1 fruit fly cellular context compared by ENCODE assay signal in genomic region chrX:7096495-7096995, dm6.
TF ChIP-seq lines count a peak whose summit lies in the region.

No protein-coding gene starts in this region.

TF ChIP-seq in whole organism, embryonic, 481 proteins besides CTCF, POLR2A, EP300 and RAD21 (continued from another document and continues in another):
- TF ChIP-seq CG30020 (tag; optimal IDR thresholded peaks at IDR 0.05; lab: Kevin White, UChicago) (peak; percentile 60), CG17385 (GFP tag; optimal IDR thresholded peaks at IDR 0.05; lab: Kevin White, UChicago) (peak; percentile 85), Ptx1 (GFP tag; IDR thresholded peaks at IDR 0.05; lab: Robert Waterston, UW) (peak; percentile 78), Dad (GFP tag; optimal IDR thresholded peaks at IDR 0.05; lab: Kevin White, UChicago) (peak; percentile 41), eyg (GFP tag; optimal IDR thresholded peaks at IDR 0.05; lab: Kevin White, UChicago) (peak; percentile 58), Asciz (GFP tag; optimal IDR thresholded peaks at IDR 0.05; lab: Kevin White, UChicago) (peak; percentile 75), CG3847 (GFP tag; IDR thresholded peaks at IDR 0.05; lab: Robert Waterston, UW) (peak; percentile 61), sug (tag; optimal IDR thresholded peaks at IDR 0.05; lab: Kevin White, UChicago) (peak; percentile 80), CG6689 (GFP tag; IDR thresholded peaks at IDR 0.05; lab: Robert Waterston, UW) (peak; percentile 79), Pdp1 (GFP tag; optimal IDR thresholded peaks at IDR 0.05; lab: Kevin White, UChicago) (peak; percentile 49 to 81), hth (optimal IDR thresholded peaks at IDR 0.05; lab: Kevin White, UChicago) (no peak), CG11093 (GFP tag; IDR thresholded peaks at IDR 0.05; lab: Robert Waterston, UW) (peak; percentile 71; the same call in 2 of the 3 replicates), abd-A (tag; optimal IDR thresholded peaks at IDR 0.05; lab: Kevin White, UChicago) (peak; percentile 3), CG2129 (GFP tag; IDR thresholded peaks at IDR 0.05; lab: Robert Waterston, UW; ENCODE audit: partially characterized antibody) (no peak), repo (GFP tag; optimal IDR thresholded peaks at IDR 0.05; lab: Kevin White, UChicago) (peak; percentile 43), scrt (GFP tag; optimal IDR thresholded peaks at IDR 0.05; lab: Kevin White, UChicago) (peak; percentile 65), GATAe (GFP tag; conservative IDR thresholded peaks at IDR 0.05; lab: Robert Waterston, UW) (no peak), CG3838 (GFP tag; optimal IDR thresholded peaks at IDR 0.05; lab: Kevin White, UChicago) (peak; percentile 54), CG6272 (GFP tag; IDR thresholded peaks at IDR 0.05; lab: Robert Waterston, UW) (0 out of 2 replicates have a peak, but pooled peaks have one; percentile 51), CG1233 (GFP tag; optimal IDR thresholded peaks at IDR 0.05; lab: Kevin White, UChicago) (peak; percentile 79), z (GFP tag; IDR thresholded peaks at IDR 0.05; lab: Robert Waterston, UW) (no peak; the same call in 2 of the 3 replicates), CG8388 (GFP tag; optimal IDR thresholded peaks at IDR 0.05; lab: Kevin White, UChicago) (peak; percentile 80), tap (tag; optimal IDR thresholded peaks at IDR 0.05; lab: Kevin White, UChicago) (peak; percentile 84), gce (GFP tag; IDR thresholded peaks at IDR 0.05; lab: Robert Waterston, UW) (0 out of 3 replicates have a peak, but pooled peaks have one; percentile 27), CG3407 (GFP tag; optimal IDR thresholded peaks at IDR 0.05; lab: Kevin White, UChicago) (peak; percentile 67), Mrtf (GFP tag; IDR thresholded peaks at IDR 0.05; lab: Robert Waterston, UW) (peak; percentile 71; the same call in 2 of the 3 replicates), pros (GFP tag; optimal IDR thresholded peaks at IDR 0.05; lab: Kevin White, UChicago) (no peak), grn (GFP tag; optimal IDR thresholded peaks at IDR 0.05; lab: Kevin White, UChicago) (peak; percentile 12), CG12769 (tag; optimal IDR thresholded peaks at IDR 0.05; lab: Kevin White, UChicago) (peak; percentile 94), CG12744 (GFP tag; optimal IDR thresholded peaks at IDR 0.05; lab: Kevin White, UChicago) (peak; percentile 47), dmrt99B (tag; optimal IDR thresholded peaks at IDR 0.05; lab: Kevin White, UChicago) (peak; percentile 89), Nf-YA (GFP tag; IDR thresholded peaks at IDR 0.05; lab: Robert Waterston, UW) (peak; percentile 63), Eip74EF (GFP tag; optimal IDR thresholded peaks at IDR 0.05; lab: Kevin White, UChicago) (peak in 1 of 2 experiments; percentile 49), CG11398 (GFP tag; optimal IDR thresholded peaks at IDR 0.05; lab: Kevin White, UChicago) (peak; percentile 65), CG10274 (GFP tag; optimal IDR thresholded peaks at IDR 0.05; lab: Kevin White, UChicago) (peak; percentile 76), Aef1 (GFP tag; IDR thresholded peaks at IDR 0.05; lab: Robert Waterston, UW) (peak; percentile 67; the same call in 2 of the 3 replicates), CG6813 (GFP tag; optimal IDR thresholded peaks at IDR 0.05; lab: Kevin White, UChicago) (peak; percentile 88), NC2α (GFP tag; optimal IDR thresholded peaks at IDR 0.05; lab: Kevin White, UChicago) (no peak), CG17359 (tag; optimal IDR thresholded peaks at IDR 0.05; lab: Kevin White, UChicago) (peak; percentile 76), CoRest (tag; optimal IDR thresholded peaks at IDR 0.05; lab: Kevin White, UChicago) (peak; percentile 89), CG6175 (GFP tag; IDR thresholded peaks at IDR 0.05; lab: Robert Waterston, UW) (peak; percentile 40; the same call in 1 of the 3 replicates), inv (GFP tag; IDR thresholded peaks at IDR 0.05; lab: Robert Waterston, UW; ENCODE audit: partially characterized antibody) (no peak), BtbVII (GFP tag; optimal IDR thresholded peaks at IDR 0.05; lab: Kevin White, UChicago) (peak; percentile 86), zf30C (GFP tag; optimal IDR thresholded peaks at IDR 0.05; lab: Kevin White, UChicago) (no peak), Dp (GFP tag; optimal IDR thresholded peaks at IDR 0.05; lab: Kevin White, UChicago) (no peak), CG2678 (tag; optimal IDR thresholded peaks at IDR 0.05; lab: Kevin White, UChicago) (peak; percentile 93), caup (GFP tag; optimal IDR thresholded peaks at IDR 0.05; lab: Kevin White, UChicago; ENCODE audit: severe bottlenecking) (peak; percentile 82), CG17912 (GFP tag; optimal IDR thresholded peaks at IDR 0.05; lab: Kevin White, UChicago) (peak; percentile 61), crc (GFP tag; optimal IDR thresholded peaks at IDR 0.05; lab: Kevin White, UChicago) (peak; percentile 48), TFAM (GFP tag; optimal IDR thresholded peaks at IDR 0.05; lab: Kevin White, UChicago) (peak; percentile 2), trem (tag; optimal IDR thresholded peaks at IDR 0.05; lab: Kevin White, UChicago) (peak; percentile 54), CG10959 (GFP tag; IDR thresholded peaks at IDR 0.05; lab: Robert Waterston, UW) (peak; percentile 38; the same call in 1 of the 2 replicates), E2f1 (GFP tag; IDR thresholded peaks at IDR 0.05; lab: Robert Waterston, UW) (peak; percentile 62), pzg (GFP tag; optimal IDR thresholded peaks at IDR 0.05; lab: Kevin White, UChicago) (peak; percentile 3), YL-1 (GFP tag; optimal IDR thresholded peaks at IDR 0.05; lab: Kevin White, UChicago) (no peak), CG13424 (tag; optimal IDR thresholded peaks at IDR 0.05; lab: Kevin White, UChicago) (peak; percentile 91), gem (tag; optimal IDR thresholded peaks at IDR 0.05; lab: Kevin White, UChicago) (peak; percentile 90), hb (GFP tag; IDR thresholded peaks at IDR 0.05; lab: Robert Waterston, UW; ENCODE audit: partially characterized antibody) (no peak), pfk (GFP tag; optimal IDR thresholded peaks at IDR 0.05; lab: Kevin White, UChicago) (no peak), Lim3 (GFP tag; IDR thresholded peaks at IDR 0.05; lab: Robert Waterston, UW) (no peak), CG31224 (GFP tag; IDR thresholded peaks at IDR 0.05; lab: Robert Waterston, UW) (peak; percentile 73), bowl (GFP tag; IDR thresholded peaks at IDR 0.05; lab: Robert Waterston, UW) (peak; percentile 44; the same call in 1 of the 2 replicates), dpn (GFP tag; optimal IDR thresholded peaks at IDR 0.05; lab: Kevin White, UChicago) (peak; percentile 79), NfI (GFP tag; optimal IDR thresholded peaks at IDR 0.05; lab: Kevin White, UChicago) (peak; percentile 88), CG9727 (GFP tag; optimal IDR thresholded peaks at IDR 0.05; lab: Kevin White, UChicago) (peak; percentile 81), cato (GFP tag; optimal IDR thresholded peaks at IDR 0.05; lab: Kevin White, UChicago; ENCODE audit: borderline replicate concordance) (no peak), zen (tag; optimal IDR thresholded peaks at IDR 0.05; lab: Kevin White, UChicago) (peak; percentile 47), PHDP (tag; optimal IDR thresholded peaks at IDR 0.05; lab: Kevin White, UChicago) (peak; percentile 85), Optix (GFP tag; IDR thresholded peaks at IDR 0.05; lab: Robert Waterston, UW) (peak; percentile 66; the same call in 2 of the 3 replicates), HLHmδ (GFP tag; optimal IDR thresholded peaks at IDR 0.05; lab: Kevin White, UChicago) (no peak), CG13287 (GFP tag; IDR thresholded peaks at IDR 0.05; lab: Robert Waterston, UW; ENCODE audit: partially characterized antibody) (no peak), NC2β (GFP tag; optimal IDR thresholded peaks at IDR 0.05; lab: Kevin White, UChicago) (peak; percentile 57), CG1603 (tag; optimal IDR thresholded peaks at IDR 0.05; lab: Kevin White, UChicago) (peak; percentile 88), tgo (GFP tag; IDR thresholded peaks at IDR 0.05; lab: Robert Waterston, UW) (peak; percentile 81), CG8944 (GFP tag; optimal IDR thresholded peaks at IDR 0.05; lab: Kevin White, UChicago) (peak; percentile 63), gfzf (GFP tag; optimal IDR thresholded peaks at IDR 0.05; lab: Kevin White, UChicago) (no peak), Atf-2 (GFP tag; optimal IDR thresholded peaks at IDR 0.05; lab: Kevin White, UChicago) (peak; percentile 72), Ada2b (GFP tag; IDR thresholded peaks at IDR 0.05; lab: Robert Waterston, UW) (peak; percentile 64; the same call in 1 of the 2 replicates), CG6765 (GFP tag; optimal IDR thresholded peaks at IDR 0.05; lab: Kevin White, UChicago) (peak; percentile 78), Chrac-16 (GFP tag; optimal IDR thresholded peaks at IDR 0.05; lab: Kevin White, UChicago) (peak; percentile 75), Stat92E (GFP tag; optimal IDR thresholded peaks at IDR 0.05; lab: Kevin White, UChicago) (peak in 1 of 3 experiments; percentile 45), lola (GFP tag; optimal IDR thresholded peaks at IDR 0.05; lab: Kevin White, UChicago) (peak in 1 of 3 experiments; percentile 85), CG7786 (GFP tag; optimal IDR thresholded peaks at IDR 0.05; lab: Kevin White, UChicago) (peak; percentile 79), Sin3A (optimal IDR thresholded peaks at IDR 0.05; lab: Kevin White, UChicago) (no peak), CG34422 (GFP tag; IDR thresholded peaks at IDR 0.05; lab: Robert Waterston, UW) (peak; percentile 55; the same call in 2 of the 3 replicates), CG10565 (GFP tag; optimal IDR thresholded peaks at IDR 0.05; lab: Kevin White, UChicago) (no peak), CG3065 (GFP tag; optimal IDR thresholded peaks at IDR 0.05; lab: Kevin White, UChicago) (no peak), CG3163 (GFP tag; optimal IDR thresholded peaks at IDR 0.05; lab: Kevin White, UChicago) (peak; percentile 24), ttk (GFP tag; IDR thresholded peaks at IDR 0.05; lab: Robert Waterston, UW) (peak; percentile 61), zfh2 (GFP tag; optimal IDR thresholded peaks at IDR 0.05; lab: Kevin White, UChicago) (peak; percentile 69), CG31441 (GFP tag; IDR thresholded peaks at IDR 0.05; lab: Robert Waterston, UW) (peak; percentile 83), Ravus (GFP tag; IDR thresholded peaks at IDR 0.05; lab: Robert Waterston, UW) (peak; percentile 33; the same call in 1 of the 2 replicates), Rfx (GFP tag; IDR thresholded peaks at IDR 0.05; lab: Robert Waterston, UW) (peak; percentile 87), Awh (GFP tag; IDR thresholded peaks at IDR 0.05; lab: Robert Waterston, UW) (peak; percentile 50; the same call in 1 of the 2 replicates), bbx (GFP tag; IDR thresholded peaks at IDR 0.05; lab: Robert Waterston, UW; ENCODE audit: partially characterized antibody) (no peak), CG10147 (GFP tag; optimal IDR thresholded peaks at IDR 0.05; lab: Kevin White, UChicago) (peak; percentile 86), D19A (tag; optimal IDR thresholded peaks at IDR 0.05; lab: Kevin White, UChicago) (peak; percentile 81), so (GFP tag; IDR thresholded peaks at IDR 0.05; lab: Robert Waterston, UW) (peak; percentile 74; the same call in 2 of the 3 replicates), CG6654 (GFP tag; optimal IDR thresholded peaks at IDR 0.05; lab: Kevin White, UChicago) (peak; percentile 49), fd102C (GFP tag; optimal IDR thresholded peaks at IDR 0.05; lab: Kevin White, UChicago) (no peak), gsb-n (tag; optimal IDR thresholded peaks at IDR 0.05; lab: Kevin White, UChicago) (peak; percentile 79), prd (optimal IDR thresholded peaks at IDR 0.05; lab: Kevin White, UChicago) (no peak), prd (GFP tag; IDR thresholded peaks at IDR 0.05; lab: Robert Waterston, UW) (peak; percentile 76), kay (GFP tag; optimal IDR thresholded peaks at IDR 0.05; lab: Kevin White, UChicago) (peak; percentile 16), CG33213 (GFP tag; optimal IDR thresholded peaks at IDR 0.05; lab: Kevin White, UChicago) (peak; percentile 48), ranshi (GFP tag; IDR thresholded peaks at IDR 0.05; lab: Robert Waterston, UW) (peak; percentile 62), CG16815 (GFP tag; optimal IDR thresholded peaks at IDR 0.05; lab: Kevin White, UChicago) (peak; percentile 76), stwl (tag; optimal IDR thresholded peaks at IDR 0.05; lab: Kevin White, UChicago) (peak; percentile 9), fu2 (GFP tag; optimal IDR thresholded peaks at IDR 0.05; lab: Kevin White, UChicago) (peak; percentile 77), Xbp1 (GFP tag; optimal IDR thresholded peaks at IDR 0.05; lab: Kevin White, UChicago) (peak; percentile 74), Elba2 (GFP tag; optimal IDR thresholded peaks at IDR 0.05; lab: Kevin White, UChicago) (no peak), CG17829 (tag; optimal IDR thresholded peaks at IDR 0.05; lab: Kevin White, UChicago) (peak; percentile 84), ind (GFP tag; optimal IDR thresholded peaks at IDR 0.05; lab: Kevin White, UChicago) (peak; percentile 70), ac (GFP tag; optimal IDR thresholded peaks at IDR 0.05; lab: Kevin White, UChicago) (peak; percentile 24), CG2875 (GFP tag; optimal IDR thresholded peaks at IDR 0.05; lab: Kevin White, UChicago) (peak; percentile 59), nerfin-2 (GFP tag; IDR thresholded peaks at IDR 0.05; lab: Robert Waterston, UW; ENCODE audit: partially characterized antibody) (no peak), CG16813 (GFP tag; IDR thresholded peaks at IDR 0.05; lab: Robert Waterston, UW; ENCODE audit: partially characterized antibody) (no peak), Sox102F (GFP tag; optimal IDR thresholded peaks at IDR 0.05; lab: Kevin White, UChicago) (peak; percentile 73), CG12155 (GFP tag; optimal IDR thresholded peaks at IDR 0.05; lab: Kevin White, UChicago) (no peak), CG9797 (GFP tag; optimal IDR thresholded peaks at IDR 0.05; lab: Kevin White, UChicago) (no peak), CG10321 (GFP tag; IDR thresholded peaks at IDR 0.05; lab: Robert Waterston, UW) (no peak), Fer1 (GFP tag; optimal IDR thresholded peaks at IDR 0.05; lab: Kevin White, UChicago) (peak; percentile 92), trh (GFP tag; optimal IDR thresholded peaks at IDR 0.05; lab: Kevin White, UChicago) (peak; percentile 1), CG5180 (GFP tag; optimal IDR thresholded peaks at IDR 0.05; lab: Kevin White, UChicago) (peak; percentile 67), shn (GFP tag; optimal IDR thresholded peaks at IDR 0.05; lab: Kevin White, UChicago) (peak; percentile 75), CG12942 (GFP tag; optimal IDR thresholded peaks at IDR 0.05; lab: Kevin White, UChicago) (peak; percentile 55), amos (GFP tag; IDR thresholded peaks at IDR 0.05; lab: Robert Waterston, UW; ENCODE audit: partially characterized antibody) (no peak), CG30403 (GFP tag; optimal IDR thresholded peaks at IDR 0.05; lab: Kevin White, UChicago) (peak; percentile 86)
